Worm (Caenorhabditis elegans) whole organism, L4 larva: ENCODE measurements around the gene B0563.18.

Source experiments
- ZK546.5 ChIP-seq, 2 experiments: sonication (generic microtip); optimal IDR thresholded peaks; 2 replicates each; lab custom pipeline; 2017; ENCODE audit warnings: missing biosample characterization in 2 of 2, missing genetic modification characterization in 2 of 2
- ama-1 ChIP-seq: fragments of 150-350 bp; optimal IDR thresholded peaks from 2 replicates; lab custom pipeline; 2014; ENCODE audit warnings: inconsistent platforms, mixed read lengths
- cey-2 ChIP-seq: sonication (generic microtip); optimal IDR thresholded peaks from 3 replicates; lab custom pipeline; 2017; ENCODE audit warnings: missing genetic modification characterization, mild to moderate bottlenecking, missing compliant biosample characterization, antibody characterized with exemption, borderline replicate concordance; ENCODE audit not compliant: insufficient read depth
- fkh-10 ChIP-seq: fragments of 150-350 bp; optimal IDR thresholded peaks from 2 replicates; lab custom pipeline; 2014; ENCODE audit warnings: missing biosample characterization, missing genetic modification reagents, missing genetic modification characterization
- lin-1 ChIP-seq: fragments of 200-800 bp; sonication (Bioruptor generic); IDR thresholded peaks from 2 replicates; pipeline ENCODE4 v1.3.6; 2022; ENCODE audit warnings: missing genetic modification reagents, missing genetic modification characterization, missing compliant biosample characterization
- lsy-2 ChIP-seq, 2 experiments: fragments of 150-350 bp in 1 of 2; sonication (generic microtip) in 1 of 2; optimal IDR thresholded peaks; 2 replicates each; lab custom pipeline; 2014 to 2017; ENCODE audit warnings: missing biosample characterization in 2 of 2, missing genetic modification characterization in 2 of 2
- mxl-2 ChIP-seq: fragments of 200-800 bp; sonication (Bioruptor generic); conservative IDR thresholded peaks from 2 replicates; pipeline ENCODE4 v1.3.6; 2022; ENCODE audit warnings: missing genetic modification reagents, missing genetic modification characterization, missing compliant biosample characterization
- tag-97 ChIP-seq: fragments of 200-800 bp; sonication (Bioruptor generic); IDR thresholded peaks from 2 replicates; pipeline ENCODE4 v1.3.6; 2022; ENCODE audit warnings: missing genetic modification characterization, missing compliant biosample characterization

- TF ChIP-seq cey-2 (tag; lab: Kevin White, UChicago) (no peak), lsy-2 (tag; optimal IDR thresholded peaks at IDR 0.05; lab: Kevin White, UChicago) (no peak), ama-1 (lab: Kevin White, UChicago) (no peak), mxl-2 (no peak), fkh-10 (GFP tag; lab: Kevin White, UChicago) (no peak), tag-97 (no peak), lin-1 (no peak), ZK546.5 (tag; optimal IDR thresholded peaks at IDR 0.05; lab: Kevin White, UChicago) (no peak)
Observed at ce11 chrX:9206731-9207130, 34.4 kb downstream of the B0563.18 start.
